Worm (Caenorhabditis elegans) whole organism, early embryonic: Measurements from ENCODE around the gene gst-38.
"Not testable (repeated sequence)": the region's sequence is repeated elsewhere in the genome, so short reads cannot be mapped to it uniquely, and the experiment has no call there.

Source experiments
- B0310.2 ChIP-seq: sonication (generic microtip); optimal IDR thresholded peaks from 2 replicates; lab custom pipeline; 2016; ENCODE audit warnings: mild to moderate bottlenecking, missing genetic modification characterization, missing compliant biosample characterization
- F13C5.2 ChIP-seq: sonication (generic microtip); optimal IDR thresholded peaks from 2 replicates; lab custom pipeline; 2017; ENCODE audit warnings: mild to moderate bottlenecking, missing genetic modification characterization, inconsistent platforms, missing compliant biosample characterization
- aly-1 ChIP-seq: sonication (generic microtip); optimal IDR thresholded peaks from 2 replicates; lab custom pipeline; 2016; ENCODE audit warnings: missing genetic modification characterization, missing compliant biosample characterization
- ama-1 ChIP-seq: fragments of 150-350 bp; optimal IDR thresholded peaks from 2 replicates; lab custom pipeline; 2014
- ceh-13 ChIP-seq: fragments of 200-800 bp; sonication (Bioruptor generic); optimal IDR thresholded peaks from 2 replicates; lab custom pipeline; 2018; ENCODE audit warnings: mild to moderate bottlenecking, missing genetic modification characterization, missing compliant biosample characterization
- ceh-36 ChIP-seq: sonication (generic microtip); optimal IDR thresholded peaks from 2 replicates; lab custom pipeline; 2016; ENCODE audit warnings: missing genetic modification characterization, inconsistent platforms, missing compliant biosample characterization
- ets-7 ChIP-seq: sonication (generic microtip); optimal IDR thresholded peaks from 2 replicates; lab custom pipeline; 2016; ENCODE audit warnings: missing genotype, missing genetic modification characterization, missing compliant biosample characterization
- flt-1 ChIP-seq: fragments of 200-800 bp; sonication (Bioruptor generic); IDR thresholded peaks from 2 replicates; pipeline ENCODE4 v1.3.6; 2022; ENCODE audit warnings: missing genetic modification characterization, missing compliant biosample characterization
- hmbx-1 ChIP-seq: sonication (generic microtip); optimal IDR thresholded peaks from 2 replicates; lab custom pipeline; 2016; ENCODE audit warnings: mild to moderate bottlenecking, missing genetic modification characterization, missing compliant biosample characterization
- hmg-4 ChIP-seq: fragments of 200-800 bp; sonication (Bioruptor generic); optimal IDR thresholded peaks from 2 replicates; lab custom pipeline; 2018; ENCODE audit warnings: mild to moderate bottlenecking, missing genetic modification characterization, missing compliant biosample characterization
- hnd-1 ChIP-seq: sonication (generic microtip); optimal IDR thresholded peaks from 2 replicates; lab custom pipeline; 2016; ENCODE audit warnings: missing genetic modification characterization, missing compliant biosample characterization
- pes-1 ChIP-seq: fragments of 200-800 bp; sonication (Bioruptor generic); IDR thresholded peaks from 2 replicates; pipeline ENCODE4 v1.3.6; 2022; ENCODE audit warnings: missing genetic modification reagents, missing genetic modification characterization, missing compliant biosample characterization
- scrt-1 ChIP-seq: fragments of 200-800 bp; sonication (Bioruptor generic); IDR thresholded peaks from 2 replicates; pipeline ENCODE4 v1.3.6; 2022; ENCODE audit warnings: missing genetic modification characterization, missing compliant biosample characterization
- sea-1 ChIP-seq: fragments of 200-800 bp; sonication (Bioruptor generic); conservative IDR thresholded peaks from 2 replicates; pipeline ENCODE4 v1.3.6; 2022; ENCODE audit warnings: missing genetic modification characterization, missing compliant biosample characterization
- tbx-11 ChIP-seq: fragments of 200-800 bp; sonication (Bioruptor generic); IDR thresholded peaks from 2 replicates; pipeline ENCODE4 v1.3.6; 2022; ENCODE audit warnings: missing genetic modification characterization, missing compliant biosample characterization
- tbx-37 ChIP-seq: fragments of 200-800 bp; sonication (Bioruptor generic); conservative IDR thresholded peaks from 2 replicates; pipeline ENCODE4 v1.3.6; 2022; ENCODE audit warnings: missing genetic modification reagents, missing genetic modification characterization, missing compliant biosample characterization
- tra-4 ChIP-seq: sonication (generic microtip); optimal IDR thresholded peaks from 2 replicates; lab custom pipeline; 2017; ENCODE audit warnings: missing genetic modification characterization, missing compliant biosample characterization

gst-38 gene

ce11 chrV:15920273-15920672 is 4.4 kb upstream of the gst-38 start, which contains the start of gene F35E8.10:
Gene F35E8.10 (minus strand): TSS chrV:15920373.
- TF ChIP-seq F13C5.2, result no peak
- TF ChIP-seq aly-1 (tag; lab: Kevin White, UChicago), result no peak
- TF ChIP-seq sea-1, result no peak
- TF ChIP-seq B0310.2 (tag; lab: Kevin White, UChicago), result no peak
- no peak for TF ChIP-seq hnd-1 (tag; lab: Kevin White, UChicago)
- TF ChIP-seq ceh-36 (tag; lab: Kevin White, UChicago), result no peak
- no peak for TF ChIP-seq tra-4
- no peak for TF ChIP-seq tbx-37 (GFP tag; lab: Robert Waterston, UW)
- no peak for TF ChIP-seq tbx-11
- TF ChIP-seq hmg-4 (GFP tag; lab: Kevin White, UChicago), result no peak
- no peak for TF ChIP-seq ets-7
- TF ChIP-seq hmbx-1, result no peak
- TF ChIP-seq pes-1 (GFP tag; lab: Robert Waterston, UW), result no peak
- no peak for TF ChIP-seq scrt-1

ce11 chrV:15917458-15917857 is 1.6 kb upstream of the gst-38 start, which contains the start of gene F35E8.9:
Gene F35E8.9 (minus strand): TSS chrV:15917558.
- no peak for TF ChIP-seq hmbx-1
- no peak for TF ChIP-seq ceh-13 (GFP tag; lab: Kevin White, UChicago)
- TF ChIP-seq tbx-37 (GFP tag; lab: Robert Waterston, UW), result no peak
- TF ChIP-seq flt-1 (GFP tag; lab: Robert Waterston, UW), result no peak
- TF ChIP-seq sea-1, result no peak

ce11 chrV:15915307-15915706 is 563 bp downstream of the gst-38 start:
- TF ChIP-seq ceh-13 (GFP tag; lab: Kevin White, UChicago) (no peak), scrt-1 (no peak), sea-1 (no peak), tra-4 (no peak), ama-1 (lab: Kevin White, UChicago) (no peak), aly-1 (tag; lab: Kevin White, UChicago) (no peak), tbx-37 (GFP tag; lab: Robert Waterston, UW) (no peak), pes-1 (GFP tag; lab: Robert Waterston, UW) (no peak), ceh-36 (tag; lab: Kevin White, UChicago) (no peak), B0310.2 (tag; lab: Kevin White, UChicago) (no peak), hmbx-1 (no peak), flt-1 (GFP tag; lab: Robert Waterston, UW) (no peak), hmg-4 (GFP tag; lab: Kevin White, UChicago) (no peak)

DNA sequence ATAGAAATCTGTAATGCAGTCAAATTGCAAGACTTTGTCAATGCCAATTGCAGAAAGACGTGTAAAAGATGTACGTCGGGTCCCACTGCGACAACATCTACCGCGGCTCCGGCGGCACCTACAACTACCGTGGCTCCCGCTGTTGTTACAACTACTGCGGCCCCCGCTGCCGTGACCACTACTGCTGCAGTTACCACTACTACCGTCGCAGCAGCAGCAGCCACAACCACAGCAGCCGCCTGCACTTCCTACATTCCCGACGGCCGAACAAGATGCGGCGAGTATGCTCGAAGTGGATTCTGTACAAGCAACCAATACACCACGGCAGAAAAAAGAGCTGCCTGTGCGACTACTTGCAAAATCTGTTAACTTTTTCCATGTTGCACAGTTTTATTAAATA is 1.1 kb downstream of the gst-38 start:
- TF ChIP-seq B0310.2 (tag; lab: Kevin White, UChicago) (no peak), ama-1 (lab: Kevin White, UChicago) (no peak), hnd-1 (tag; lab: Kevin White, UChicago) (no peak), hmbx-1 (no peak), tbx-37 (GFP tag; lab: Robert Waterston, UW) (no peak), flt-1 (GFP tag; lab: Robert Waterston, UW) (no peak), tra-4 (no peak), F13C5.2 (no peak), sea-1 (no peak), scrt-1 (no peak), aly-1 (tag; lab: Kevin White, UChicago) (no peak), hmg-4 (GFP tag; lab: Kevin White, UChicago) (no peak), ets-7 (no peak), pes-1 (GFP tag; lab: Robert Waterston, UW) (no peak), tbx-11 (no peak)

DNA sequence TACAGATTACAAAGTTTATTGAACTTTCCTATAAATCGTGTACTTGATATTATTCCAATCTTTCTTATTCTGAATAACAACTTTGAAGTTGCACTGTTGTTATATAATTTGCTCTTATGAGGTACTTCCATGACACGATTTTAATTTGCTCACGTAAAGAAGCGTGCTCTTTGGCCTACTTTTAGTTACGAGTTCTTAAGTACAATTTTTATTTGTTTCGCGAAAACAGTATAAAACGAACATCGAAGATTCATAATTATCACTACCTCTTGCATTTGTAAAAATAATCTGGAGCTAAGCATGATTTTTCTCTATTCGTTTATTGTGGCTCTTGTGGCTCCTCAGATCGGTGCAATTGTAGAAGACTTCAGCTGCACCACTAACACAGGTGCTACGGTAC is 2.2 kb downstream of the gst-38 start, which contains the start of gene F35E8.7:
Gene F35E8.7, plus strand, starts transcription at position 301 of the 400 bp plus-strand sequence.
- TF ChIP-seq ets-7 (no peak), ama-1 (lab: Kevin White, UChicago) (no peak), tbx-11 (no peak), tra-4 (no peak), sea-1 (no peak), tbx-37 (GFP tag; lab: Robert Waterston, UW) (no peak), hmg-4 (GFP tag; lab: Kevin White, UChicago) (no peak), B0310.2 (tag; lab: Kevin White, UChicago) (no peak), scrt-1 (no peak), hmbx-1 (no peak), hnd-1 (tag; lab: Kevin White, UChicago) (no peak), F13C5.2 (no peak), flt-1 (GFP tag; lab: Robert Waterston, UW) (no peak)

ce11 chrV:15912677-15913076 is 3.2 kb downstream of the gst-38 start:
- no peak for TF ChIP-seq hmbx-1
- no peak for TF ChIP-seq hnd-1 (tag; lab: Kevin White, UChicago)
- TF ChIP-seq ceh-13 (GFP tag; lab: Kevin White, UChicago), result no peak
- no peak for TF ChIP-seq pes-1 (GFP tag; lab: Robert Waterston, UW)
- TF ChIP-seq ama-1 (lab: Kevin White, UChicago), result no peak
- TF ChIP-seq tbx-37 (GFP tag; lab: Robert Waterston, UW), result no peak
- no peak for TF ChIP-seq tbx-11

DNA sequence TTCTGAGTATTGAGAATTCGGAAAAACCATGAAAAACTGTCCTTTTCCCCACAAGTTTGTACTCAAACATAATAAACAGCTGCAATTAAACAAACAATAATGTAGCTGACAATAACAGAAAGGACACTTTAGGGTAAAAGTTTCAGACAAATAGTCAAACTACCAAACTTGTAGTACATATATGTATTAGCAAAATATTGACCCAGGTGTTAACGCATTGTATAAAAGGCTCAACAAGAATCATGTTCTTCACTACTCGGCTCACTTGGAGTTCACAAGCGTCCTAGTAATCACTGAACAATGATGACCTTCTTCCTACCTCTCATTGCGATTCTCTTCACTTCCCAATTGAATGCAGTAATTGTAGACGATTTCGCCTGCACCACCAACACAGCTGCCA is 4.0 kb downstream of the gst-38 start, which contains the start of gene F35E8.6:
Gene F35E8.6, plus strand, starts transcription at position 301 of the 400 bp plus-strand sequence.
- TF ChIP-seq flt-1 (GFP tag; lab: Robert Waterston, UW) (no peak), tra-4 (no peak), ets-7 (no peak), hmg-4 (GFP tag; lab: Kevin White, UChicago) (no peak), scrt-1 (no peak), ama-1 (lab: Kevin White, UChicago) (no peak), sea-1 (no peak), pes-1 (GFP tag; lab: Robert Waterston, UW) (no peak), tbx-37 (GFP tag; lab: Robert Waterston, UW) (no peak)

- not testable (repeated sequence) for TF ChIP-seq flt-1 (GFP tag; lab: Robert Waterston, UW); scrt-1; F13C5.2
Observed at ce11 chrV:15905530-15905929, 10.3 kb downstream of the gst-38 start, which contains the start of the genes F35E8.1 and F35E8.2. Gene F35E8.1 (minus strand): TSS chrV:15905630. Gene F35E8.2 (plus strand): TSS chrV:15905661.
